Worm (Caenorhabditis elegans) whole organism, early embryonic: ENCODE results near the gene C14B4.2.

ENCODE experiments used
- ama-1 ChIP-seq: fragments of 150-350 bp; optimal IDR thresholded peaks from 2 replicates; lab custom pipeline; 2014
- tra-4 ChIP-seq: sonication (generic microtip); optimal IDR thresholded peaks from 2 replicates; lab custom pipeline; 2017; ENCODE audit warnings: missing genetic modification characterization, missing compliant biosample characterization

DNA sequence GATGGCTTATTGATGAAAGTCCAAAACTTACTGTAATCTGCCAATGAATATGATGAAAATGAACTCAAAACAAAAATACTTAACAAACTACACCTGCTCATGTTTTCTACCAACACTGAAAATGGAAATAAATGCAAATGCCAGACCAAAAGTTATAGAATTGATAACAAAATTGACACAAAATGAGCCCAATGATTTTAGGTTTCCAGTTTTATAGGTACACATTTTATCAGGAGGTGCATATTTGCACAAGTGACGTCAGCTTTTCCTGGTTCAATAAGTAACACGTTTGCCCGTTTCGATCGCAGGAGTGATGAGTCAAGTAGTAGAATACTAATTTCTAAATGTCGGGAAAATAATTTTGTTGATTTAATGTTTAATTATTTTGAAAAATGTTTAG is 65.7 kb downstream of the C14B4.2 start, which contains the start of gene F55C9.6:
- no peak for TF ChIP-seq ama-1 (lab: Kevin White, UChicago)
- TF ChIP-seq tra-4 (tag; lab: Kevin White, UChicago): no peak
